Fruit fly (Drosophila melanogaster): ENCODE measurements around the gene snRNP-U1-C.

The snRNP-U1-C gene

dm6 chr3R:19028758-19029157 lies 45.3 kb upstream of the snRNP-U1-C start, which contains the start of the genes GatA and P5cr (continued):
- TF ChIP-seq CG30020 (tag; optimal IDR thresholded peaks at IDR 0.05) (no peak), gcm2 (GFP tag; optimal IDR thresholded peaks at IDR 0.05) (peak; percentile 62), CG13775 (GFP tag; optimal IDR thresholded peaks at IDR 0.05) (peak; percentile 56), Poxn (GFP tag; IDR thresholded peaks at IDR 0.05) (peak; percentile 45; the same call in 1 of the 2 replicates), fu2 (GFP tag; optimal IDR thresholded peaks at IDR 0.05) (peak; percentile 92), bsh (GFP tag; optimal IDR thresholded peaks at IDR 0.05) (peak; percentile 51 to 69), CG8359 (GFP tag; optimal IDR thresholded peaks at IDR 0.05; ENCODE audit: borderline replicate concordance) (no peak), Rfx (GFP tag; IDR thresholded peaks at IDR 0.05) (peak; percentile 98), Atf-2 (GFP tag; optimal IDR thresholded peaks at IDR 0.05) (peak; percentile 74), lola (GFP tag; optimal IDR thresholded peaks at IDR 0.05) (no peak), CG13296 (GFP tag; optimal IDR thresholded peaks at IDR 0.05) (peak; percentile 83), vvl (GFP tag; IDR thresholded peaks at IDR 0.05) (peak; percentile 87), CG12104 (GFP tag; optimal IDR thresholded peaks at IDR 0.05) (peak; percentile 3), CG6254 (GFP tag; optimal IDR thresholded peaks at IDR 0.05) (no peak), ac (GFP tag; optimal IDR thresholded peaks at IDR 0.05) (no peak), CG5953 (GFP tag; IDR thresholded peaks at IDR 0.05) (peak; percentile 67), CrebB (tag; optimal IDR thresholded peaks at IDR 0.05) (peak; percentile 80), CG4820 (GFP tag; optimal IDR thresholded peaks at IDR 0.05) (peak; percentile 47), lmd (GFP tag; IDR thresholded peaks at IDR 0.05) (peak; percentile 84; the same call in 1 of the 2 replicates), Deaf1 (tag; optimal IDR thresholded peaks at IDR 0.05) (peak; percentile 31), tin (GFP tag; optimal IDR thresholded peaks at IDR 0.05) (peak; percentile 84), dati (GFP tag; IDR thresholded peaks at IDR 0.05) (no peak), TFAM (GFP tag; optimal IDR thresholded peaks at IDR 0.05) (no peak), Ptx1 (GFP tag; IDR thresholded peaks at IDR 0.05) (peak; percentile 84), CG14441 (GFP tag; IDR thresholded peaks at IDR 0.05) (peak; percentile 83), Hmr (GFP tag; optimal IDR thresholded peaks at IDR 0.05) (peak; percentile 88), CG12219 (GFP tag; optimal IDR thresholded peaks at IDR 0.05) (peak; percentile 64), onecut (GFP tag; IDR thresholded peaks at IDR 0.05) (peak; percentile 96), stwl (tag; optimal IDR thresholded peaks at IDR 0.05) (no peak), CG1832 (GFP tag; optimal IDR thresholded peaks at IDR 0.05) (no peak), tap (tag; optimal IDR thresholded peaks at IDR 0.05) (peak; percentile 58), CG1792 (GFP tag; optimal IDR thresholded peaks at IDR 0.05) (peak; percentile 80), dm (GFP tag; optimal IDR thresholded peaks at IDR 0.05) (peak; percentile 72), CG33557 (GFP tag; optimal IDR thresholded peaks at IDR 0.05) (no peak), Ada2b (GFP tag; IDR thresholded peaks at IDR 0.05) (peak; percentile 76), CG9215 (GFP tag; IDR thresholded peaks at IDR 0.05) (peak; percentile 73), az2 (GFP tag; optimal IDR thresholded peaks at IDR 0.05) (peak; percentile 82), Dp (GFP tag; optimal IDR thresholded peaks at IDR 0.05) (peak; percentile 30), hth (optimal IDR thresholded peaks at IDR 0.05) (no peak), CG18764 (GFP tag; optimal IDR thresholded peaks at IDR 0.05) (peak; percentile 67), sna (GFP tag; IDR thresholded peaks at IDR 0.05; ENCODE audit: partially characterized antibody) (no peak), NC2β (GFP tag; optimal IDR thresholded peaks at IDR 0.05) (peak; percentile 71), usp (GFP tag; optimal IDR thresholded peaks at IDR 0.05) (no peak), zfh2 (GFP tag; optimal IDR thresholded peaks at IDR 0.05) (peak; percentile 95), ro (GFP tag; IDR thresholded peaks at IDR 0.05) (no peak), CG11085 (GFP tag; IDR thresholded peaks at IDR 0.05) (peak; percentile 82), jumu (GFP tag; optimal IDR thresholded peaks at IDR 0.05) (peak; percentile 86), CG1647 (GFP tag; optimal IDR thresholded peaks at IDR 0.05) (peak; percentile 82), gt (GFP tag; IDR thresholded peaks at IDR 0.05) (peak; percentile 42; the same call in 1 of the 2 replicates), CG4360 (GFP tag; IDR thresholded peaks at IDR 0.05) (no peak), ranshi (GFP tag; IDR thresholded peaks at IDR 0.05) (peak; percentile 80), CG11093 (GFP tag; IDR thresholded peaks at IDR 0.05) (no peak; the same call in 2 of the 3 replicates)

Data from whole organism, embryonic.